Worm (Caenorhabditis elegans) whole organism, early embryonic: ENCODE measurements around the gene T25D1.1.
A peak's percentile ranks its signal among the peaks of the same experiment; 100 is the strongest.
"Not testable (repeated sequence)": the region's sequence is repeated elsewhere in the genome, so short reads cannot be mapped to it uniquely, and the experiment has no call there.

ENCODE experiments used
- B0310.2 ChIP-seq: sonication (generic microtip); optimal IDR thresholded peaks from 2 replicates; lab custom pipeline; 2016; ENCODE audit warnings: mild to moderate bottlenecking, missing genetic modification characterization, missing compliant biosample characterization
- F13C5.2 ChIP-seq: sonication (generic microtip); optimal IDR thresholded peaks from 2 replicates; lab custom pipeline; 2017; ENCODE audit warnings: mild to moderate bottlenecking, missing genetic modification characterization, inconsistent platforms, missing compliant biosample characterization
- aly-1 ChIP-seq: sonication (generic microtip); optimal IDR thresholded peaks from 2 replicates; lab custom pipeline; 2016; ENCODE audit warnings: missing genetic modification characterization, missing compliant biosample characterization
- ama-1 ChIP-seq: fragments of 150-350 bp; optimal IDR thresholded peaks from 2 replicates; lab custom pipeline; 2014
- ceh-13 ChIP-seq: fragments of 200-800 bp; sonication (Bioruptor generic); optimal IDR thresholded peaks from 2 replicates; lab custom pipeline; 2018; ENCODE audit warnings: mild to moderate bottlenecking, missing genetic modification characterization, missing compliant biosample characterization
- ceh-36 ChIP-seq: sonication (generic microtip); optimal IDR thresholded peaks from 2 replicates; lab custom pipeline; 2016; ENCODE audit warnings: missing genetic modification characterization, inconsistent platforms, missing compliant biosample characterization
- ets-7 ChIP-seq: sonication (generic microtip); optimal IDR thresholded peaks from 2 replicates; lab custom pipeline; 2016; ENCODE audit warnings: missing genotype, missing genetic modification characterization, missing compliant biosample characterization
- flt-1 ChIP-seq: fragments of 200-800 bp; sonication (Bioruptor generic); IDR thresholded peaks from 2 replicates; pipeline ENCODE4 v1.3.6; 2022; ENCODE audit warnings: missing genetic modification characterization, missing compliant biosample characterization
- hmbx-1 ChIP-seq: sonication (generic microtip); optimal IDR thresholded peaks from 2 replicates; lab custom pipeline; 2016; ENCODE audit warnings: mild to moderate bottlenecking, missing genetic modification characterization, missing compliant biosample characterization
- hmg-4 ChIP-seq: fragments of 200-800 bp; sonication (Bioruptor generic); optimal IDR thresholded peaks from 2 replicates; lab custom pipeline; 2018; ENCODE audit warnings: mild to moderate bottlenecking, missing genetic modification characterization, missing compliant biosample characterization
- hnd-1 ChIP-seq: sonication (generic microtip); optimal IDR thresholded peaks from 2 replicates; lab custom pipeline; 2016; ENCODE audit warnings: missing genetic modification characterization, missing compliant biosample characterization
- pes-1 ChIP-seq: fragments of 200-800 bp; sonication (Bioruptor generic); IDR thresholded peaks from 2 replicates; pipeline ENCODE4 v1.3.6; 2022; ENCODE audit warnings: missing genetic modification reagents, missing genetic modification characterization, missing compliant biosample characterization
- scrt-1 ChIP-seq: fragments of 200-800 bp; sonication (Bioruptor generic); IDR thresholded peaks from 2 replicates; pipeline ENCODE4 v1.3.6; 2022; ENCODE audit warnings: missing genetic modification characterization, missing compliant biosample characterization
- sea-1 ChIP-seq: fragments of 200-800 bp; sonication (Bioruptor generic); conservative IDR thresholded peaks from 2 replicates; pipeline ENCODE4 v1.3.6; 2022; ENCODE audit warnings: missing genetic modification characterization, missing compliant biosample characterization
- tbx-11 ChIP-seq: fragments of 200-800 bp; sonication (Bioruptor generic); IDR thresholded peaks from 2 replicates; pipeline ENCODE4 v1.3.6; 2022; ENCODE audit warnings: missing genetic modification characterization, missing compliant biosample characterization
- tbx-37 ChIP-seq: fragments of 200-800 bp; sonication (Bioruptor generic); conservative IDR thresholded peaks from 2 replicates; pipeline ENCODE4 v1.3.6; 2022; ENCODE audit warnings: missing genetic modification reagents, missing genetic modification characterization, missing compliant biosample characterization
- tra-4 ChIP-seq: sonication (generic microtip); optimal IDR thresholded peaks from 2 replicates; lab custom pipeline; 2017; ENCODE audit warnings: missing genetic modification characterization, missing compliant biosample characterization

The T25D1.1 gene

ce11 chrX:16487068-16487658 lies 32.5 kb upstream of the T25D1.1 start, which contains the start of gene cah-3:
cah-3 (plus strand) TSS chrX:16487481.
- TF ChIP-seq aly-1 (tag; lab: Kevin White, UChicago) (no peak), ets-7 (tag; lab: Kevin White, UChicago) (no peak), tbx-37 (GFP tag; lab: Robert Waterston, UW) (no peak), pes-1 (GFP tag; lab: Robert Waterston, UW) (no peak), ceh-36 (tag; lab: Kevin White, UChicago) (no peak), hmbx-1 (no peak), sea-1 (no peak), F13C5.2 (tag; lab: Kevin White, UChicago) (no peak), B0310.2 (tag; lab: Kevin White, UChicago) (no peak), scrt-1 (GFP tag; lab: Robert Waterston, UW) (no peak), hmg-4 (GFP tag; lab: Kevin White, UChicago) (no peak), ceh-13 (GFP tag; lab: Kevin White, UChicago) (no peak)

- TF ChIP-seq B0310.2 (tag; lab: Kevin White, UChicago) (no peak), flt-1 (GFP tag; lab: Robert Waterston, UW) (no peak)
These were observed 28.9 kb upstream of the T25D1.1 start for ce11 chrX:16490753-16491152.

- TF ChIP-seq hnd-1 (no peak), ceh-36 (tag; lab: Kevin White, UChicago) (no peak), scrt-1 (GFP tag; lab: Robert Waterston, UW) (no peak), F13C5.2 (tag; lab: Kevin White, UChicago) (no peak), hmg-4 (GFP tag; lab: Kevin White, UChicago) (no peak), ama-1 (no peak), flt-1 (GFP tag; lab: Robert Waterston, UW) (no peak), B0310.2 (tag; lab: Kevin White, UChicago) (no peak), ceh-13 (GFP tag; lab: Kevin White, UChicago) (no peak), tra-4 (tag; lab: Kevin White, UChicago) (no peak), tbx-11 (GFP tag; lab: Robert Waterston, UW) (no peak), tbx-37 (GFP tag; lab: Robert Waterston, UW) (no peak)
These were observed 25.0 kb upstream of the T25D1.1 start, which contains the start of gene K05G3.2 for ce11 chrX:16494630-16495029. K05G3.2 (plus strand) TSS chrX:16494930.

ce11 chrX:16501032-16501431 lies 18.6 kb upstream of the T25D1.1 start, which contains the start of gene K05G3.1:
K05G3.1 (plus strand) TSS chrX:16501332.
- TF ChIP-seq pes-1 (GFP tag; lab: Robert Waterston, UW) = no peak
- TF ChIP-seq tbx-11 (GFP tag; lab: Robert Waterston, UW) = no peak
- no peak for TF ChIP-seq F13C5.2 (tag; lab: Kevin White, UChicago)
- no peak for TF ChIP-seq aly-1 (tag; lab: Kevin White, UChicago)
- TF ChIP-seq tra-4 (tag; lab: Kevin White, UChicago) = no peak
- TF ChIP-seq ceh-13 (GFP tag; lab: Kevin White, UChicago) = no peak
- no peak for TF ChIP-seq ama-1
- TF ChIP-seq hnd-1 = no peak
- TF ChIP-seq hmbx-1 = no peak
- TF ChIP-seq ets-7 (tag; lab: Kevin White, UChicago) = no peak
- TF ChIP-seq tbx-37 (GFP tag; lab: Robert Waterston, UW) = no peak
- TF ChIP-seq ceh-36 (tag; lab: Kevin White, UChicago) = no peak
- TF ChIP-seq B0310.2 (tag; lab: Kevin White, UChicago) = no peak
- no peak for TF ChIP-seq flt-1 (GFP tag; lab: Robert Waterston, UW)
- TF ChIP-seq sea-1 = no peak
- TF ChIP-seq hmg-4 (GFP tag; lab: Kevin White, UChicago) = no peak
- TF ChIP-seq scrt-1 (GFP tag; lab: Robert Waterston, UW) = no peak

- TF ChIP-seq hnd-1 = no peak
- no peak for TF ChIP-seq ceh-13 (GFP tag; lab: Kevin White, UChicago)
- no peak for TF ChIP-seq ets-7 (tag; lab: Kevin White, UChicago)
- 0 out of 2 replicates have a peak, but pooled peaks have one; percentile 45 for TF ChIP-seq scrt-1 (GFP tag; lab: Robert Waterston, UW)
- no peak for TF ChIP-seq tbx-37 (GFP tag; lab: Robert Waterston, UW)
- 0 out of 2 replicates have a peak, but pooled peaks have one; percentile 59 for TF ChIP-seq sea-1
- TF ChIP-seq B0310.2 (tag; lab: Kevin White, UChicago) = no peak
- peak; percentile 60; the same call in 1 of the 2 replicates for TF ChIP-seq pes-1 (GFP tag; lab: Robert Waterston, UW)
These were observed 16.6 kb upstream of the T25D1.1 start for ce11 chrX:16502997-16503396.

- no peak for TF ChIP-seq sea-1
- no peak for TF ChIP-seq ceh-36 (tag; lab: Kevin White, UChicago)
- TF ChIP-seq flt-1 (GFP tag; lab: Robert Waterston, UW) = no peak
- TF ChIP-seq pes-1 (GFP tag; lab: Robert Waterston, UW) = no peak
- no peak for TF ChIP-seq B0310.2 (tag; lab: Kevin White, UChicago)
- TF ChIP-seq tbx-11 (GFP tag; lab: Robert Waterston, UW) = no peak
- TF ChIP-seq ceh-13 (GFP tag; lab: Kevin White, UChicago) = no peak
These were observed 14.3 kb upstream of the T25D1.1 start, which contains the start of gene T25D1.3 for ce11 chrX:16505348-16505747. T25D1.3 (plus strand) TSS chrX:16505648.

- TF ChIP-seq flt-1 (GFP tag; lab: Robert Waterston, UW); F13C5.2 (tag; lab: Kevin White, UChicago); hnd-1: not testable (repeated sequence)
These were observed 4.4 kb upstream of the T25D1.1 start, which contains the start of gene T25D1.2 for ce11 chrX:16515265-16515664. T25D1.2 (plus strand) TSS chrX:16515565.

ce11 chrX:16518771-16519170 lies 846 bp upstream of the T25D1.1 start:
- no peak for TF ChIP-seq scrt-1 (GFP tag; lab: Robert Waterston, UW)
- TF ChIP-seq ets-7 (tag; lab: Kevin White, UChicago) = no peak
- no peak for TF ChIP-seq pes-1 (GFP tag; lab: Robert Waterston, UW)
- no peak for TF ChIP-seq ama-1
- no peak for TF ChIP-seq hnd-1
- no peak for TF ChIP-seq tbx-37 (GFP tag; lab: Robert Waterston, UW)
- no peak for TF ChIP-seq hmg-4 (GFP tag; lab: Kevin White, UChicago)
- TF ChIP-seq sea-1 = no peak
- TF ChIP-seq tbx-11 (GFP tag; lab: Robert Waterston, UW) = no peak
- no peak for TF ChIP-seq F13C5.2 (tag; lab: Kevin White, UChicago)
- TF ChIP-seq ceh-36 (tag; lab: Kevin White, UChicago) = no peak
- no peak for TF ChIP-seq aly-1 (tag; lab: Kevin White, UChicago)
- TF ChIP-seq B0310.2 (tag; lab: Kevin White, UChicago) = no peak
- TF ChIP-seq tra-4 (tag; lab: Kevin White, UChicago) = no peak
- no peak for TF ChIP-seq hmbx-1
- no peak for TF ChIP-seq ceh-13 (GFP tag; lab: Kevin White, UChicago)
- no peak for TF ChIP-seq flt-1 (GFP tag; lab: Robert Waterston, UW)
